Worm (Caenorhabditis elegans) whole organism, L4 larva: ENCODE results near the gene F40F12.9.

ENCODE experiments used
- F44E2.7 ChIP-seq: fragments of 200-800 bp; sonication (Bioruptor generic); IDR thresholded peaks from 2 replicates; pipeline ENCODE4 v2.1.2; 2022; ENCODE audit warnings: missing genetic modification characterization, missing compliant biosample characterization
- Y105C5A.15 ChIP-seq: fragments of 200-800 bp; sonication (Bioruptor generic); IDR thresholded peaks from 2 replicates; pipeline ENCODE4 v1.3.6; 2022; ENCODE audit warnings: missing genetic modification characterization, missing compliant biosample characterization
- Y5F2A.4 ChIP-seq: fragments of 200-800 bp; sonication (Bioruptor generic); optimal IDR thresholded peaks from 2 replicates; lab custom pipeline; 2018; ENCODE audit warnings: mild to moderate bottlenecking, missing genetic modification characterization, missing compliant biosample characterization
- ama-1 ChIP-seq: fragments of 150-350 bp; optimal IDR thresholded peaks from 2 replicates; lab custom pipeline; 2014; ENCODE audit warnings: inconsistent platforms, mixed read lengths
- ceh-20 ChIP-seq: fragments of 200-800 bp; sonication (Bioruptor generic); IDR thresholded peaks from 2 replicates; pipeline ENCODE4 v1.3.6; 2022; ENCODE audit warnings: missing genetic modification reagents, missing genetic modification characterization, missing compliant biosample characterization
- ceh-32 ChIP-seq: sonication (generic microtip); optimal IDR thresholded peaks from 2 replicates; lab custom pipeline; 2016; ENCODE audit warnings: mild to moderate bottlenecking, missing genetic modification characterization, missing compliant biosample characterization; ENCODE audit not compliant: poor library complexity
- ceh-62 ChIP-seq: sonication (generic microtip); optimal IDR thresholded peaks from 2 replicates; lab custom pipeline; 2017; ENCODE audit warnings: missing biosample characterization, missing genetic modification characterization
- ceh-82 ChIP-seq: sonication (generic microtip); optimal IDR thresholded peaks from 2 replicates; lab custom pipeline; 2017; ENCODE audit warnings: missing biosample characterization, missing genetic modification characterization
- ces-1 ChIP-seq: fragments of 150-350 bp; sonication (generic microtip); optimal IDR thresholded peaks from 4 replicates; lab custom pipeline; 2014; ENCODE audit warnings: missing biosample characterization, missing genetic modification reagents, missing genetic modification characterization
- cey-2 ChIP-seq: sonication (generic microtip); optimal IDR thresholded peaks from 3 replicates; lab custom pipeline; 2017; ENCODE audit warnings: missing genetic modification characterization, mild to moderate bottlenecking, missing compliant biosample characterization, antibody characterized with exemption, borderline replicate concordance; ENCODE audit not compliant: insufficient read depth
- ctbp-1 ChIP-seq: fragments of 200-800 bp; sonication (Bioruptor generic); IDR thresholded peaks from 2 replicates; pipeline ENCODE4 v1.3.6; 2022; ENCODE audit warnings: missing genetic modification reagents, missing genetic modification characterization, missing compliant biosample characterization
- daf-12 ChIP-seq: fragments of 150-350 bp; optimal IDR thresholded peaks from 2 replicates; lab custom pipeline; 2014; ENCODE audit warnings: missing biosample characterization, missing genetic modification reagents, missing genetic modification characterization
- daf-16 ChIP-seq, 3 experiments: sonication (generic microtip); optimal IDR thresholded peaks; 2 replicates each; lab custom pipeline; 2016 to 2017; ENCODE audit warnings: missing genetic modification characterization in 3 of 3, missing genetic modification reagents in 3 of 3, mild to moderate bottlenecking in 2 of 3, missing compliant biosample characterization in 2 of 3, missing biosample characterization in 1 of 3, moderate library complexity in 1 of 3
- dmd-6 ChIP-seq: fragments of 200-800 bp; sonication (Bioruptor generic); IDR thresholded peaks from 2 replicates; pipeline ENCODE4 v1.3.6; 2022; ENCODE audit warnings: missing genetic modification reagents, missing genetic modification characterization, missing compliant biosample characterization
- duxl-1 ChIP-seq: sonication (generic microtip); optimal IDR thresholded peaks from 2 replicates; lab custom pipeline; 2016; ENCODE audit warnings: mild to moderate bottlenecking, missing genetic modification characterization, moderate library complexity, missing compliant biosample characterization; ENCODE audit not compliant: poor library complexity
- egl-43 ChIP-seq: fragments of 200-800 bp; sonication (Bioruptor generic); IDR thresholded peaks from 2 replicates; pipeline ENCODE4 v1.3.6; 2022; ENCODE audit warnings: missing genetic modification reagents, missing genetic modification characterization, missing compliant biosample characterization
- fkh-10 ChIP-seq: fragments of 150-350 bp; optimal IDR thresholded peaks from 2 replicates; lab custom pipeline; 2014; ENCODE audit warnings: missing biosample characterization, missing genetic modification reagents, missing genetic modification characterization
- fos-1 ChIP-seq: fragments of 150-350 bp; optimal IDR thresholded peaks from 2 replicates; lab custom pipeline; 2014; ENCODE audit warnings: missing biosample characterization, missing genetic modification characterization
- gei-8 ChIP-seq: fragments of 200-800 bp; sonication (Bioruptor generic); optimal IDR thresholded peaks from 2 replicates; lab custom pipeline; 2018; ENCODE audit warnings: mild to moderate bottlenecking, missing genetic modification characterization, missing compliant biosample characterization
- hlh-30 ChIP-seq: sonication (generic microtip); optimal IDR thresholded peaks from 2 replicates; lab custom pipeline; 2017; ENCODE audit warnings: antibody characterized with exemption, mild to moderate bottlenecking, missing genetic modification characterization, missing compliant biosample characterization; ENCODE audit not compliant: insufficient read depth
- hmg-1.1 ChIP-seq: fragments of 200-800 bp; sonication (Bioruptor generic); IDR thresholded peaks from 2 replicates; pipeline ENCODE4 v1.3.6; 2022; ENCODE audit warnings: missing genetic modification reagents, missing genetic modification characterization, missing compliant biosample characterization
- lim-7 ChIP-seq: fragments of 200-800 bp; sonication (Bioruptor generic); IDR thresholded peaks from 2 replicates; pipeline ENCODE4 v1.3.6; 2022; ENCODE audit warnings: missing genetic modification characterization, missing compliant biosample characterization
- lin-13 ChIP-seq: fragments of 150-350 bp; optimal IDR thresholded peaks from 2 replicates; lab custom pipeline; 2014; ENCODE audit warnings: missing biosample characterization, missing genetic modification reagents, missing genetic modification characterization
- lin-15B ChIP-seq: fragments of 150-350 bp; sonication (generic microtip); optimal IDR thresholded peaks from 3 replicates; lab custom pipeline; 2014; ENCODE audit warnings: missing biosample characterization, missing genetic modification characterization
- lin-29 ChIP-seq: fragments of 200-800 bp; sonication (Bioruptor generic); IDR thresholded peaks from 2 replicates; pipeline ENCODE4 v1.3.6; 2022; ENCODE audit warnings: missing genetic modification reagents, missing genetic modification characterization, missing compliant biosample characterization
- lir-3 ChIP-seq: sonication (generic microtip); optimal IDR thresholded peaks from 2 replicates; lab custom pipeline; 2016; ENCODE audit warnings: mild to moderate bottlenecking, missing genetic modification characterization, missing compliant biosample characterization
- lsy-2 ChIP-seq, 2 experiments: fragments of 150-350 bp in 1 of 2; sonication (generic microtip) in 1 of 2; optimal IDR thresholded peaks; 2 replicates each; lab custom pipeline; 2014 to 2017; ENCODE audit warnings: missing biosample characterization in 2 of 2, missing genetic modification characterization in 2 of 2
- mdl-1 ChIP-seq, 2 experiments: fragments of 150-350 bp in 1 of 2; sonication (generic microtip) in 1 of 2; optimal IDR thresholded peaks; 2 replicates each; lab custom pipeline; 2014 to 2017; ENCODE audit warnings: missing biosample characterization in 2 of 2, missing genetic modification characterization in 2 of 2
- mep-1 ChIP-seq: fragments of 150-350 bp; sonication (generic microtip); optimal IDR thresholded peaks from 3 replicates; lab custom pipeline; 2014; ENCODE audit warnings: missing biosample characterization, missing genetic modification characterization
- mxl-3 ChIP-seq: fragments of 200-800 bp; sonication (Bioruptor generic); optimal IDR thresholded peaks from 2 replicates; lab custom pipeline; 2018; ENCODE audit warnings: mild to moderate bottlenecking, missing genetic modification characterization, missing compliant biosample characterization
- nhr-10 ChIP-seq: fragments of 150-350 bp; optimal IDR thresholded peaks from 2 replicates; lab custom pipeline; 2014; ENCODE audit warnings: missing biosample characterization, missing genetic modification characterization
- nhr-237 ChIP-seq: sonication (generic microtip); optimal IDR thresholded peaks from 2 replicates; lab custom pipeline; 2017; ENCODE audit warnings: missing biosample characterization, missing genetic modification characterization
- nhr-6 ChIP-seq: fragments of 150-350 bp; optimal IDR thresholded peaks from 2 replicates; lab custom pipeline; 2014; ENCODE audit warnings: missing biosample characterization, missing genetic modification characterization
- nhr-77 ChIP-seq: fragments of 150-350 bp; optimal IDR thresholded peaks from 2 replicates; lab custom pipeline; 2014; ENCODE audit warnings: missing biosample characterization, missing genetic modification characterization
- rbr-2 ChIP-seq: sonication (generic microtip); optimal IDR thresholded peaks from 2 replicates; lab custom pipeline; 2016; ENCODE audit warnings: missing genotype, missing genetic modification characterization, missing compliant biosample characterization
- saeg-2 ChIP-seq: fragments of 200-800 bp; sonication (Bioruptor generic); IDR thresholded peaks from 2 replicates; pipeline ENCODE4 v1.3.6; 2022; ENCODE audit warnings: missing genetic modification reagents, missing genetic modification characterization, missing compliant biosample characterization
- set-16 ChIP-seq: fragments of 200-800 bp; sonication (Bioruptor generic); IDR thresholded peaks from 2 replicates; pipeline ENCODE4 v1.3.6; 2022; ENCODE audit warnings: missing genetic modification reagents, missing genetic modification characterization, missing compliant biosample characterization
- snpc-4 ChIP-seq: fragments of 150-350 bp; optimal IDR thresholded peaks from 2 replicates; lab custom pipeline; 2014; ENCODE audit warnings: missing biosample characterization, missing genetic modification characterization
- tag-97 ChIP-seq: fragments of 200-800 bp; sonication (Bioruptor generic); IDR thresholded peaks from 2 replicates; pipeline ENCODE4 v1.3.6; 2022; ENCODE audit warnings: missing genetic modification characterization, missing compliant biosample characterization
- zag-1 ChIP-seq: fragments of 150-350 bp; optimal IDR thresholded peaks from 2 replicates; lab custom pipeline; 2014; ENCODE audit warnings: missing biosample characterization, missing genetic modification characterization
- zfp-2 ChIP-seq: sonication (generic microtip); optimal IDR thresholded peaks from 2 replicates; lab custom pipeline; 2016; ENCODE audit warnings: mild to moderate bottlenecking, missing genetic modification characterization, missing compliant biosample characterization
- ztf-11 ChIP-seq: fragments of 150-350 bp; optimal IDR thresholded peaks from 2 replicates; lab custom pipeline; 2014; ENCODE audit warnings: missing biosample characterization, missing genetic modification characterization

F40F12.9 gene

ce11 chrIII:9861470-9862342, 49.4 kb upstream of the F40F12.9 start (continued):
- TF ChIP-seq mep-1 (tag; lab: Kevin White, UChicago) = peak; percentile 68
- TF ChIP-seq nhr-237 = no peak

- TF ChIP-seq ceh-20 (GFP tag; lab: Robert Waterston, UW) (no peak), lsy-2 (tag; optimal IDR thresholded peaks at IDR 0.05; lab: Kevin White, UChicago) (peak in 1 of 2 experiments; percentile 56), ces-1 (GFP tag; lab: Kevin White, UChicago) (no peak), ceh-82 (no peak), nhr-10 (no peak)
- TF ChIP-seq, all 104 proteins: peak for 1
Observed at ce11 chrIII:9862469-9862868, 48.7 kb upstream of the F40F12.9 start.

ce11 chrIII:9867352-9867751, 43.8 kb upstream of the F40F12.9 start:
- peak; percentile 51 for TF ChIP-seq ces-1 (GFP tag; lab: Kevin White, UChicago)
- peak; percentile 22 for TF ChIP-seq fkh-10 (GFP tag; lab: Kevin White, UChicago)
- peak; percentile 10 for TF ChIP-seq hlh-30 (tag; lab: Kevin White, UChicago)
- TF ChIP-seq zag-1 = no peak
- 0 out of 2 replicates have a peak, but pooled peaks have one; percentile 16 for TF ChIP-seq dmd-6
- peak; percentile 12 for TF ChIP-seq mxl-3 (GFP tag; lab: Kevin White, UChicago)
- TF ChIP-seq, all 104 proteins: peak for 5

ce11 chrIII:9867780-9868503, 43.2 kb upstream of the F40F12.9 start, which contains the start of gene dhhc-4:
TSS of gene dhhc-4 (minus strand) at chrIII:9867792.
- no peak for TF ChIP-seq ces-1 (GFP tag; lab: Kevin White, UChicago)
- TF ChIP-seq daf-12 (tag; lab: Kevin White, UChicago) = no peak
- 0 out of 2 replicates have a peak, but pooled peaks have one; percentile 58 for TF ChIP-seq tag-97
- TF ChIP-seq lim-7 (GFP tag; lab: Robert Waterston, UW) = no peak
- peak; percentile 48 for TF ChIP-seq mep-1 (tag; lab: Kevin White, UChicago)
- no peak for TF ChIP-seq hmg-1.1 (GFP tag; lab: Robert Waterston, UW)
- no peak for TF ChIP-seq lin-13 (GFP tag; lab: Kevin White, UChicago)
- TF ChIP-seq set-16 (GFP tag; lab: Robert Waterston, UW) = no peak
- TF ChIP-seq mxl-3 (GFP tag; lab: Kevin White, UChicago) = no peak
- TF ChIP-seq cey-2 (tag; lab: Kevin White, UChicago) = no peak
- no peak for TF ChIP-seq ztf-11
- no peak for TF ChIP-seq lin-29
- no peak for TF ChIP-seq saeg-2 (GFP tag; lab: Robert Waterston, UW)
- no peak for TF ChIP-seq ctbp-1 (GFP tag; lab: Robert Waterston, UW)
- peak; percentile 51 for TF ChIP-seq rbr-2 (tag; lab: Kevin White, UChicago)
- TF ChIP-seq mdl-1 (tag; optimal IDR thresholded peaks at IDR 0.05; lab: Kevin White, UChicago) = no peak
- TF ChIP-seq Y105C5A.15 (GFP tag; lab: Robert Waterston, UW) = no peak
- no peak for TF ChIP-seq zfp-2 (tag; lab: Kevin White, UChicago)
- TF ChIP-seq daf-16 (GFP tag; optimal IDR thresholded peaks at IDR 0.05; lab: Kevin White, UChicago) = peak in 1 of 2 experiments; percentile 10
- TF ChIP-seq daf-16 (tag; optimal IDR thresholded peaks at IDR 0.05; lab: Kevin White, UChicago) = no peak
- TF ChIP-seq ceh-32 (tag; lab: Kevin White, UChicago) = peak; percentile 19
- no peak for TF ChIP-seq gei-8 (GFP tag; lab: Kevin White, UChicago)
- peak; percentile 39 for TF ChIP-seq duxl-1 (tag; lab: Kevin White, UChicago)
- no peak for TF ChIP-seq nhr-77 (tag; lab: Kevin White, UChicago)
- no peak for TF ChIP-seq snpc-4
- no peak for TF ChIP-seq ceh-62 (tag; lab: Kevin White, UChicago)
- TF ChIP-seq lir-3 = no peak
- TF ChIP-seq F44E2.7 = no peak
- TF ChIP-seq lin-15B (tag; lab: Kevin White, UChicago) = no peak
- TF ChIP-seq nhr-6 (tag; lab: Kevin White, UChicago) = peak; percentile 71
- TF ChIP-seq ama-1 (lab: Kevin White, UChicago) = no peak
- TF ChIP-seq Y5F2A.4 (GFP tag; lab: Kevin White, UChicago) = no peak
- no peak for TF ChIP-seq fos-1 (tag; lab: Kevin White, UChicago)
- no peak for TF ChIP-seq egl-43 (GFP tag; lab: Robert Waterston, UW)
